Worm (Caenorhabditis elegans) whole organism, L1 larva: ENCODE measurements around the gene nsph-1.1.

Experiments
- C16A3.4 ChIP-seq: fragments of 150-350 bp; optimal IDR thresholded peaks from 2 replicates; lab custom pipeline; 2014; ENCODE audit warnings: missing biosample characterization, missing genetic modification characterization
- Y116A8C.19 ChIP-seq: sonication (generic microtip); optimal IDR thresholded peaks from 2 replicates; lab custom pipeline; 2016; ENCODE audit warnings: missing compliant biosample characterization, missing genetic modification characterization, borderline replicate concordance
- aly-2 ChIP-seq: fragments of 150-350 bp; optimal IDR thresholded peaks from 2 replicates; lab custom pipeline; 2014; ENCODE audit warnings: missing biosample characterization, missing genetic modification characterization
- ama-1 ChIP-seq: fragments of 150-350 bp; optimal IDR thresholded peaks from 2 replicates; lab custom pipeline; 2014
- blmp-1 ChIP-seq: fragments of 150-350 bp; optimal IDR thresholded peaks from 2 replicates; lab custom pipeline; 2014; ENCODE audit warnings: missing biosample characterization, missing genetic modification characterization
- ceh-8 ChIP-seq: fragments of 200-800 bp; sonication (Bioruptor generic); optimal IDR thresholded peaks from 2 replicates; lab custom pipeline; 2018; ENCODE audit warnings: mild to moderate bottlenecking, missing genetic modification characterization, moderate library complexity, missing compliant biosample characterization
- ceh-90 ChIP-seq: sonication (generic microtip); optimal IDR thresholded peaks from 2 replicates; lab custom pipeline; 2016; ENCODE audit warnings: missing genetic modification characterization, missing compliant biosample characterization
- dsc-1 ChIP-seq: sonication (generic microtip); optimal IDR thresholded peaks from 2 replicates; lab custom pipeline; 2016; ENCODE audit warnings: mild to moderate bottlenecking, missing genetic modification characterization, missing compliant biosample characterization
- efl-1 ChIP-seq, 4 experiments: fragments of 150-350 bp; optimal IDR thresholded peaks in 3 of 4; peaks in 1 of 4; 1 replicate in 1 of 4; 2 replicates in 3 of 4; lab custom pipeline; 2014; ENCODE audit warnings: missing biosample characterization in 2 of 4, missing genetic modification characterization in 2 of 4, missing genetic modification reagents in 2 of 4
- efl-3 ChIP-seq: fragments of 200-800 bp; sonication (Bioruptor generic); optimal IDR thresholded peaks from 2 replicates; lab custom pipeline; 2018; ENCODE audit warnings: mild to moderate bottlenecking, missing genetic modification characterization, missing compliant biosample characterization
- egl-27 ChIP-seq, 2 experiments: fragments of 150-350 bp in 1 of 2; sonication (generic microtip); optimal IDR thresholded peaks; 3 replicates each; lab custom pipeline; 2017 to 2018; ENCODE audit warnings: missing biosample characterization in 2 of 2, missing genetic modification characterization in 2 of 2, missing genetic modification reagents in 2 of 2
- elt-2 ChIP-seq: sonication (generic microtip); optimal IDR thresholded peaks from 2 replicates; lab custom pipeline; 2016; ENCODE audit warnings: missing genetic modification characterization, mild to moderate bottlenecking, inconsistent platforms, missing compliant biosample characterization, missing genetic modification reagents
- ets-5 ChIP-seq: fragments of 200-800 bp; sonication (Bioruptor generic); IDR thresholded peaks from 2 replicates; pipeline ENCODE4 v1.3.6; 2022; ENCODE audit warnings: missing genetic modification characterization, missing compliant biosample characterization
- fkh-8 ChIP-seq: sonication (generic microtip); optimal IDR thresholded peaks from 2 replicates; lab custom pipeline; 2016; ENCODE audit warnings: mild to moderate bottlenecking, missing genetic modification characterization, missing compliant biosample characterization
- hlh-4 ChIP-seq: sonication (generic microtip); optimal IDR thresholded peaks from 2 replicates; lab custom pipeline; 2016; ENCODE audit warnings: mild to moderate bottlenecking, missing genetic modification characterization, missing compliant biosample characterization
- hpl-2 ChIP-seq: fragments of 150-350 bp; optimal IDR thresholded peaks from 2 replicates; lab custom pipeline; 2014; ENCODE audit warnings: missing biosample characterization, missing genetic modification reagents, missing genetic modification characterization
- irx-1 ChIP-seq: sonication (generic microtip); optimal IDR thresholded peaks from 2 replicates; lab custom pipeline; 2016; ENCODE audit warnings: missing genetic modification characterization, missing compliant biosample characterization
- lin-13 ChIP-seq: fragments of 150-350 bp; optimal IDR thresholded peaks from 2 replicates; lab custom pipeline; 2014; ENCODE audit warnings: missing biosample characterization, missing genetic modification reagents, missing genetic modification characterization
- lin-35 ChIP-seq, 2 experiments: fragments of 150-350 bp; optimal IDR thresholded peaks; 2 replicates each; lab custom pipeline; 2014; ENCODE audit warnings: missing biosample characterization in 2 of 2, missing genetic modification characterization in 2 of 2, missing genetic modification reagents in 2 of 2
- lin-39 ChIP-seq: fragments of 150-350 bp; optimal IDR thresholded peaks from 2 replicates; lab custom pipeline; 2014; ENCODE audit warnings: missing biosample characterization, missing genetic modification reagents, missing genetic modification characterization
- lsy-2 ChIP-seq, 2 experiments: fragments of 150-350 bp; optimal IDR thresholded peaks; 2 replicates each; lab custom pipeline; 2014; ENCODE audit warnings: missing biosample characterization in 2 of 2, missing genetic modification characterization in 2 of 2
- mef-2 ChIP-seq: fragments of 150-350 bp; optimal IDR thresholded peaks from 2 replicates; lab custom pipeline; 2014; ENCODE audit warnings: missing biosample characterization, missing genetic modification characterization
- mep-1 ChIP-seq: fragments of 150-350 bp; optimal IDR thresholded peaks from 2 replicates; lab custom pipeline; 2014; ENCODE audit warnings: missing biosample characterization, missing genetic modification characterization
- nhr-20 ChIP-seq: sonication (generic microtip); optimal IDR thresholded peaks from 2 replicates; lab custom pipeline; 2016; ENCODE audit warnings: mild to moderate bottlenecking, missing genetic modification characterization, missing compliant biosample characterization
- nhr-28 ChIP-seq: fragments of 150-350 bp; optimal IDR thresholded peaks from 2 replicates; lab custom pipeline; 2014; ENCODE audit warnings: missing biosample characterization, missing genetic modification characterization
- nhr-47 ChIP-seq: sonication (generic microtip); optimal IDR thresholded peaks from 2 replicates; lab custom pipeline; 2016; ENCODE audit warnings: mild to moderate bottlenecking, missing genetic modification characterization, moderate library complexity, missing compliant biosample characterization
- nhr-71 ChIP-seq: sonication (generic microtip); optimal IDR thresholded peaks from 2 replicates; lab custom pipeline; 2016; ENCODE audit warnings: mild to moderate bottlenecking, missing genetic modification characterization, moderate library complexity, missing compliant biosample characterization
- nhr-85 ChIP-seq: sonication (generic microtip); peaks from one replicate; lab custom pipeline; 2016; ENCODE audit warnings: missing genetic modification characterization, inconsistent platforms, missing compliant biosample characterization
- nhr-90 ChIP-seq: sonication (generic microtip); optimal IDR thresholded peaks from 2 replicates; lab custom pipeline; 2016; ENCODE audit warnings: mild to moderate bottlenecking, missing genetic modification characterization, missing compliant biosample characterization; ENCODE audit not compliant: poor library complexity
- sup-37 ChIP-seq: fragments of 200-800 bp; sonication (Bioruptor generic); optimal IDR thresholded peaks from 2 replicates; lab custom pipeline; 2018; ENCODE audit warnings: mild to moderate bottlenecking, missing genetic modification characterization, missing compliant biosample characterization
- swsn-7 ChIP-seq: sonication (generic microtip); optimal IDR thresholded peaks from 2 replicates; lab custom pipeline; 2016; ENCODE audit warnings: missing genetic modification characterization, missing compliant biosample characterization
- tlp-1 ChIP-seq: fragments of 150-350 bp; optimal IDR thresholded peaks from 2 replicates; lab custom pipeline; 2014; ENCODE audit warnings: missing biosample characterization, missing genetic modification characterization
- unc-130 ChIP-seq: fragments of 150-350 bp; optimal IDR thresholded peaks from 2 replicates; lab custom pipeline; 2017; ENCODE audit warnings: missing biosample characterization, missing genetic modification characterization, inconsistent platforms
- unc-30 ChIP-seq: sonication (generic microtip); optimal IDR thresholded peaks from 2 replicates; lab custom pipeline; 2017; ENCODE audit warnings: missing biosample characterization, missing genetic modification characterization
- vab-15 ChIP-seq: sonication (generic microtip); optimal IDR thresholded peaks from 2 replicates; lab custom pipeline; 2017; ENCODE audit warnings: missing genotype, mild to moderate bottlenecking, missing genetic modification characterization, missing compliant biosample characterization
- xbp-1 ChIP-seq: sonication (generic microtip); optimal IDR thresholded peaks from 2 replicates; lab custom pipeline; 2016; ENCODE audit warnings: missing genetic modification characterization, missing compliant biosample characterization
- zag-1 ChIP-seq: fragments of 150-350 bp; optimal IDR thresholded peaks from 2 replicates; lab custom pipeline; 2014; ENCODE audit warnings: missing biosample characterization, missing genetic modification characterization
- zip-4 ChIP-seq: fragments of 200-800 bp; sonication (Bioruptor generic); optimal IDR thresholded peaks from 2 replicates; lab custom pipeline; 2018; ENCODE audit warnings: mild to moderate bottlenecking, missing genetic modification characterization, moderate library complexity, missing compliant biosample characterization
- ztf-11 ChIP-seq, 2 experiments: sonication (generic microtip); optimal IDR thresholded peaks; 2 replicates each; lab custom pipeline; 2016 to 2017; ENCODE audit warnings: missing genetic modification characterization in 2 of 2, missing biosample characterization in 1 of 2, missing compliant biosample characterization in 1 of 2
- ztf-4 ChIP-seq: fragments of 150-350 bp; optimal IDR thresholded peaks from 2 replicates; lab custom pipeline; 2014; ENCODE audit warnings: missing biosample characterization, missing genetic modification characterization

nsph-1.1 gene

ce11 chrII:8789828-8790558 lies 23.4 kb downstream of the nsph-1.1 start, which contains the start of gene F07H5.13:
F07H5.13 (plus strand) TSS chrII:8790557.
- TF ChIP-seq ztf-4 (tag; lab: Kevin White, UChicago) (peak; percentile 81), blmp-1 (tag; lab: Kevin White, UChicago) (peak; percentile 9), efl-3 (GFP tag; lab: Kevin White, UChicago) (no peak), ceh-90 (tag; lab: Kevin White, UChicago) (no peak), lin-13 (GFP tag; lab: Kevin White, UChicago) (peak; percentile 19), unc-130 (tag; lab: Kevin White, UChicago) (no peak), lin-35 (GFP tag; optimal IDR thresholded peaks at IDR 0.05; lab: Kevin White, UChicago) (no peak), ama-1 (peak; percentile 88), nhr-47 (peak; percentile 58), swsn-7 (peak; percentile 25), zip-4 (GFP tag; lab: Kevin White, UChicago) (peak; percentile 9), tlp-1 (no peak), elt-2 (peak; percentile 42), egl-27 (tag; optimal IDR thresholded peaks at IDR 0.05; lab: Kevin White, UChicago) (no peak), nhr-71 (tag; lab: Kevin White, UChicago) (peak; percentile 54), xbp-1 (tag; lab: Kevin White, UChicago) (no peak), Y116A8C.19 (no peak), nhr-20 (tag; lab: Kevin White, UChicago) (peak; percentile 23), nhr-85 (tag; lab: Kevin White, UChicago) (peak; percentile 74), ztf-11 (tag; optimal IDR thresholded peaks at IDR 0.05; lab: Kevin White, UChicago) (peak in 1 of 2 experiments; percentile 17), vab-15 (tag; lab: Kevin White, UChicago) (no peak), dsc-1 (tag; lab: Kevin White, UChicago) (peak; percentile 22), irx-1 (tag; lab: Kevin White, UChicago) (peak; percentile 2), efl-1 (optimal IDR thresholded peaks at IDR 0.05; lab: Kevin White, UChicago) (no peak), efl-1 (GFP tag; optimal IDR thresholded peaks at IDR 0.05 in 1 of 2; lab: Kevin White, UChicago) (peak in 1 of 2 experiments; percentile 92), lsy-2 (tag; optimal IDR thresholded peaks at IDR 0.05; lab: Kevin White, UChicago) (peak; percentile 35 to 38), mep-1 (tag; lab: Kevin White, UChicago) (no peak), hpl-2 (GFP tag; lab: Kevin White, UChicago) (no peak), nhr-90 (tag; lab: Kevin White, UChicago) (peak; percentile 65), C16A3.4 (tag; lab: Kevin White, UChicago) (peak; percentile 8), aly-2 (tag; lab: Kevin White, UChicago) (peak; percentile 83)

- TF ChIP-seq ceh-8 (GFP tag; lab: Kevin White, UChicago) = no peak
- TF ChIP-seq zag-1 = no peak
- TF ChIP-seq nhr-28 = no peak
- TF ChIP-seq ets-5 = no peak
- no peak for TF ChIP-seq sup-37 (GFP tag; lab: Kevin White, UChicago)
- TF ChIP-seq nhr-71 (tag; lab: Kevin White, UChicago) = no peak
- TF ChIP-seq nhr-85 (tag; lab: Kevin White, UChicago) = no peak
- TF ChIP-seq lin-39 (tag; lab: Kevin White, UChicago) = no peak
- TF ChIP-seq mef-2 = no peak
- no peak for TF ChIP-seq irx-1 (tag; lab: Kevin White, UChicago)
- TF ChIP-seq fkh-8 (tag; lab: Kevin White, UChicago) = no peak
- no peak for TF ChIP-seq efl-3 (GFP tag; lab: Kevin White, UChicago)
- TF ChIP-seq unc-30 (tag; lab: Kevin White, UChicago) = no peak
- no peak for TF ChIP-seq hlh-4 (tag; lab: Kevin White, UChicago)
- TF ChIP-seq elt-2 = no peak
Observed at ce11 chrII:8792640-8793039, 26.1 kb downstream of the nsph-1.1 start, which contains the start of gene idpa-2. idpa-2 (minus strand) TSS chrII:8792740.
